Fruit fly (Drosophila melanogaster) whole organism, embryonic: ENCODE measurements around the gene dob.

Experiments
- Awh ChIP-seq: fragments of 200-800 bp; sonication (Bioruptor generic); IDR thresholded peaks from 2 replicates; pipeline ENCODE4, ENCODE4 v1.3.6; 2022; ENCODE audit warnings: missing biosample characterization, missing genetic modification characterization
- BtbVII ChIP-seq: fragments of 200-800 bp; sonication (Bioruptor generic); optimal IDR thresholded peaks from 3 replicates; lab custom pipeline; 2017; ENCODE audit warnings: missing biosample characterization, mild to moderate bottlenecking, missing genetic modification characterization
- Bteb2 ChIP-seq: fragments of 200-800 bp; sonication (Bioruptor generic); optimal IDR thresholded peaks from 2 replicates; lab custom pipeline; 2016; ENCODE audit warnings: missing biosample characterization, missing genetic modification characterization
- CG10274 ChIP-seq: fragments of 200-800 bp; sonication (Bioruptor generic); optimal IDR thresholded peaks from 3 replicates; lab custom pipeline; 2017; ENCODE audit warnings: missing biosample characterization, mild to moderate bottlenecking, missing genetic modification characterization
- CG10321 ChIP-seq: fragments of 200-800 bp; sonication (Bioruptor generic); IDR thresholded peaks from 2 replicates; pipeline ENCODE4 v1.3.6; 2022; ENCODE audit warnings: missing biosample characterization, missing genetic modification characterization
- CG11093 ChIP-seq: fragments of 200-800 bp; sonication (Bioruptor generic); IDR thresholded peaks from 3 replicates; pipeline ENCODE4 v1.3.6; 2022; ENCODE audit warnings: missing biosample characterization, missing genetic modification characterization
- CG14441 ChIP-seq: fragments of 200-800 bp; sonication (Bioruptor generic); IDR thresholded peaks from 2 replicates; pipeline ENCODE4 v1.3.6; 2022; ENCODE audit warnings: missing biosample characterization, missing genetic modification characterization
- CG2199 ChIP-seq: fragments of 200-800 bp; sonication (Bioruptor generic); IDR thresholded peaks from 3 replicates; pipeline ENCODE4 v1.3.6; 2022; ENCODE audit warnings: missing biosample characterization, missing genetic modification characterization
- CG3281 ChIP-seq: fragments of 200-800 bp; sonication (Bioruptor generic); optimal IDR thresholded peaks from 3 replicates; lab custom pipeline; 2017; ENCODE audit warnings: missing biosample characterization, mild to moderate bottlenecking, missing genetic modification characterization
- CG34224 ChIP-seq: fragments of 200-800 bp; sonication (Bioruptor generic); IDR thresholded peaks from 3 replicates; pipeline ENCODE4 v1.3.6; 2022; ENCODE audit warnings: missing biosample characterization, missing genetic modification characterization; ENCODE audit not compliant: partially characterized antibody
- CG4707 ChIP-seq: fragments of 200-800 bp; sonication (Bioruptor generic); optimal IDR thresholded peaks from 2 replicates; lab custom pipeline; 2018; ENCODE audit warnings: missing biosample characterization, mild to moderate bottlenecking, missing genetic modification characterization, moderate library complexity
- CG4730 ChIP-seq: fragments of 200-800 bp; sonication (Bioruptor generic); IDR thresholded peaks from 2 replicates; pipeline ENCODE4 v1.3.6; 2022; ENCODE audit warnings: missing biosample characterization, missing genetic modification characterization
- CG6654 ChIP-seq: fragments of 200-800 bp; sonication (Bioruptor generic); optimal IDR thresholded peaks from 2 replicates; lab custom pipeline; 2017; ENCODE audit warnings: missing biosample characterization, mild to moderate bottlenecking, missing genetic modification characterization
- CG6791 ChIP-seq: fragments of 200-800 bp; sonication (Bioruptor generic); IDR thresholded peaks from 3 replicates; pipeline ENCODE4 v1.3.6; 2022; ENCODE audit warnings: missing biosample characterization, missing genetic modification characterization; ENCODE audit not compliant: partially characterized antibody
- CG7745 ChIP-seq: fragments of 200-800 bp; sonication (Bioruptor generic); optimal IDR thresholded peaks from 2 replicates; lab custom pipeline; 2018; ENCODE audit warnings: missing biosample characterization, mild to moderate bottlenecking, missing genetic modification characterization, moderate library complexity
- D19B ChIP-seq: fragments of 200-800 bp; sonication (Bioruptor generic); optimal IDR thresholded peaks from 2 replicates; lab custom pipeline; 2017; ENCODE audit warnings: missing biosample characterization, mild to moderate bottlenecking, missing genetic modification characterization
- Dad ChIP-seq: fragments of 200-800 bp; sonication (Bioruptor generic); optimal IDR thresholded peaks from 3 replicates; lab custom pipeline; 2016; ENCODE audit warnings: missing biosample characterization, missing genetic modification characterization
- Dek ChIP-seq: fragments of 200-800 bp; sonication (Bioruptor generic); optimal IDR thresholded peaks from 3 replicates; lab custom pipeline; 2019; ENCODE audit warnings: missing biosample characterization, mild to moderate bottlenecking, missing genetic modification characterization, moderate library complexity
- Dfd ChIP-seq, 2 experiments: fragments of >200 bp; optimal IDR thresholded peaks; 2 replicates each; lab custom pipeline; 2017; ENCODE audit warnings: missing biosample characterization in 2 of 2, missing genetic modification characterization in 2 of 2
- E2f1 ChIP-seq: fragments of 200-800 bp; sonication (Bioruptor generic); IDR thresholded peaks from 2 replicates; pipeline ENCODE4 v1.3.6; 2022; ENCODE audit warnings: missing biosample characterization, missing genetic modification characterization
- Ets65A ChIP-seq: fragments of 200-800 bp; sonication (Bioruptor generic); peaks from one replicate; lab custom pipeline; 2016; ENCODE audit warnings: missing biosample characterization, missing genetic modification characterization
- Hand ChIP-seq: fragments of 200-800 bp; sonication (Bioruptor generic); optimal IDR thresholded peaks from 2 replicates; lab custom pipeline; 2017; ENCODE audit warnings: mild to moderate bottlenecking, missing biosample characterization, missing genetic modification reagents, missing genetic modification characterization
- HmgZ ChIP-seq: fragments of 200-800 bp; sonication (Bioruptor generic); optimal IDR thresholded peaks from 2 replicates; lab custom pipeline; 2018; ENCODE audit warnings: missing biosample characterization, mild to moderate bottlenecking, missing genetic modification characterization
- Lhr ChIP-seq: fragments of 200-800 bp; sonication (Bioruptor generic); optimal IDR thresholded peaks from 3 replicates; lab custom pipeline; 2017; ENCODE audit warnings: mild to moderate bottlenecking, missing biosample characterization, missing genetic modification reagents, missing genetic modification characterization
- MBD-R2 ChIP-seq: fragments of 200-800 bp; sonication (Bioruptor generic); IDR thresholded peaks from 2 replicates; pipeline ENCODE4 v1.3.6; 2022; ENCODE audit warnings: missing biosample characterization, missing genetic modification characterization
- MTF-1 ChIP-seq: fragments of 200-800 bp; sonication (Bioruptor generic); optimal IDR thresholded peaks from 2 replicates; lab custom pipeline; 2018; ENCODE audit warnings: missing biosample characterization, mild to moderate bottlenecking, missing genetic modification characterization, borderline replicate concordance
- Med ChIP-seq: fragments of 200-800 bp; sonication (Bioruptor generic); peaks from one replicate; lab custom pipeline; 2016; ENCODE audit warnings: missing biosample characterization, missing genetic modification characterization, mild to moderate bottlenecking, inconsistent platforms, moderate library complexity
- Meics ChIP-seq: fragments of 200-800 bp; sonication (Bioruptor generic); optimal IDR thresholded peaks from 2 replicates; lab custom pipeline; 2017; ENCODE audit warnings: missing biosample characterization, mild to moderate bottlenecking, missing genetic modification characterization
- NC2β ChIP-seq: fragments of 200-800 bp; sonication (Bioruptor generic); optimal IDR thresholded peaks from 2 replicates; lab custom pipeline; 2016; ENCODE audit warnings: missing biosample characterization, missing genetic modification characterization
- ab ChIP-seq: fragments of 200-800 bp; sonication (Bioruptor generic); optimal IDR thresholded peaks from 2 replicates; lab custom pipeline; 2016; ENCODE audit warnings: missing biosample characterization, missing genetic modification characterization
- ap ChIP-seq: fragments of 200-800 bp; sonication (Bioruptor generic); IDR thresholded peaks from 2 replicates; pipeline ENCODE4 v1.3.6; 2022; ENCODE audit warnings: missing biosample characterization, missing genetic modification characterization
- chm ChIP-seq: fragments of 200-800 bp; sonication (Bioruptor generic); IDR thresholded peaks from 2 replicates; pipeline ENCODE4 v1.3.6; 2022; ENCODE audit warnings: missing biosample characterization, missing genetic modification characterization
- dan ChIP-seq: fragments of 200-800 bp; sonication (Bioruptor generic); IDR thresholded peaks from 2 replicates; pipeline ENCODE4 v1.3.6; 2022; ENCODE audit warnings: missing biosample characterization, missing genetic modification characterization
- fd64A ChIP-seq: fragments of 200-800 bp; sonication (Bioruptor generic); optimal IDR thresholded peaks from 3 replicates; lab custom pipeline; 2018; ENCODE audit warnings: missing biosample characterization, mild to moderate bottlenecking, missing genetic modification characterization
- fd96Cb ChIP-seq: fragments of 200-800 bp; sonication (Bioruptor generic); optimal IDR thresholded peaks from 2 replicates; lab custom pipeline; 2018; ENCODE audit warnings: missing biosample characterization, mild to moderate bottlenecking, missing genetic modification characterization, moderate library complexity
- fu2 ChIP-seq: fragments of 200-800 bp; sonication (Bioruptor generic); optimal IDR thresholded peaks from 2 replicates; lab custom pipeline; 2016; ENCODE audit warnings: missing biosample characterization, missing genetic modification characterization
- inv ChIP-seq: fragments of 200-800 bp; sonication (Bioruptor generic); IDR thresholded peaks from 2 replicates; pipeline ENCODE4 v1.3.6; 2022; ENCODE audit warnings: missing biosample characterization, missing genetic modification characterization; ENCODE audit not compliant: partially characterized antibody
- kni ChIP-seq: fragments of 200-800 bp; sonication (Bioruptor generic); optimal IDR thresholded peaks from 3 replicates; lab custom pipeline; 2017; ENCODE audit warnings: mild to moderate bottlenecking, missing biosample characterization, missing genetic modification reagents, missing genetic modification characterization
- org-1 ChIP-seq: fragments of 200-800 bp; sonication (Bioruptor generic); optimal IDR thresholded peaks from 2 replicates; lab custom pipeline; 2017; ENCODE audit warnings: missing biosample characterization, missing genetic modification characterization
- pb ChIP-seq: fragments of 200-800 bp; sonication (Bioruptor generic); optimal IDR thresholded peaks from 3 replicates; lab custom pipeline; 2016; ENCODE audit warnings: missing biosample characterization, missing genetic modification characterization
- pzg ChIP-seq: fragments of 200-800 bp; sonication (Bioruptor generic); optimal IDR thresholded peaks from 3 replicates; lab custom pipeline; 2018; ENCODE audit warnings: missing biosample characterization, mild to moderate bottlenecking, missing genetic modification characterization, moderate library complexity
- ranshi ChIP-seq: fragments of 200-800 bp; sonication (Bioruptor generic); IDR thresholded peaks from 2 replicates; pipeline ENCODE4 v1.3.6; 2022; ENCODE audit warnings: missing biosample characterization, missing genetic modification characterization
- ro ChIP-seq: fragments of 200-800 bp; sonication (Bioruptor generic); IDR thresholded peaks from 2 replicates; pipeline ENCODE4 v1.3.6; 2022; ENCODE audit warnings: missing biosample characterization, missing genetic modification characterization
- run ChIP-seq: fragments of 200-800 bp; sonication (Bioruptor generic); optimal IDR thresholded peaks from 3 replicates; lab custom pipeline; 2018; ENCODE audit warnings: missing biosample characterization, mild to moderate bottlenecking, missing genetic modification characterization
- salm ChIP-seq: fragments of 200-800 bp; sonication (Bioruptor generic); optimal IDR thresholded peaks from 2 replicates; lab custom pipeline; 2018; ENCODE audit warnings: missing biosample characterization, mild to moderate bottlenecking, missing genetic modification characterization
- sens-2 ChIP-seq: fragments of 200-800 bp; sonication (Bioruptor generic); IDR thresholded peaks from 2 replicates; pipeline ENCODE4 v1.3.6; 2022; ENCODE audit warnings: missing biosample characterization, missing genetic modification characterization
- shn ChIP-seq: fragments of 200-800 bp; sonication (Bioruptor generic); optimal IDR thresholded peaks from 3 replicates; lab custom pipeline; 2016; ENCODE audit warnings: missing biosample characterization, missing genetic modification characterization
- tll ChIP-seq, 2 experiments: fragments of 200-800 bp in 1 of 2; fragments of >200 bp in 1 of 2; sonication (Bioruptor generic) in 1 of 2; optimal IDR thresholded peaks; 2 replicates each; lab custom pipeline; 2017 to 2019; ENCODE audit warnings: missing biosample characterization in 2 of 2, missing genetic modification characterization in 2 of 2, mild to moderate bottlenecking in 1 of 2, moderate library complexity in 1 of 2
- trh ChIP-seq: fragments of 200-800 bp; sonication (Bioruptor generic); optimal IDR thresholded peaks from 2 replicates; lab custom pipeline; 2016; ENCODE audit warnings: missing biosample characterization, missing genetic modification characterization
- zen ChIP-seq: fragments of 200-800 bp; sonication (Bioruptor generic); optimal IDR thresholded peaks from 3 replicates; lab custom pipeline; 2018; ENCODE audit warnings: missing biosample characterization, mild to moderate bottlenecking, missing genetic modification characterization, moderate library complexity

dob gene

DNA sequence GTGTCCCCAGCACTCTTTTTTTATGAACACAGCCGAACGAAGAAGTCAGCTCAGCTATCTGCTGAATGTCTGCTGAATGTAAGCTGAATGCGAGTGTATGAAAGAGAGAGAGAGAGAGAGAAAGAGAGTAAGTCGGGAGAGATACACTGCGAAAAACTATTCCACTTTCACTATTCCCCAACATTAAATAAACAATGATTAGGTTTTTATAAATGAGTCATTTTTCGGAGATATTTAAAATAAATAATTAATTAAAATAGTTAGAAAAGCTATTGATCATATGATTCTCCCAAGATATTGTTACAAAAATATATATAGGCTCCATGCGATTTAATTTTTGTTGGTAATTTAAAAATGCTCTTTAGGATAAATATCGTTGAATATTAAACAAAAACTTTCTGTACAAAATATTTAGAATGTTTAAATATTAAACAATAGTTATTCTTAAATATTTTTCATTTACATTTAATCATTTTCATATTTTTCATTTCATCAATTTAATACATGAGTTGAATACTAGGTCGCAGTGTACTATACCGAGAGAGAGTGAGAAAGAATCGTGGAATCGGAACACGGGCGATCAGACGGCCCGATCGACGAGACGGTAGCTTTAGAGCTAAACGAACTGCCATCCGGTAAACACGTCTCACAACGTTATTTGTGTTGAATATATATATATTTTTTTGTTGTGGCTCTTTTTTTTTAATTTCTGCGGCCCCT is 42.8 kb upstream of the dob start, which contains the start of gene be (continued):
- TF ChIP-seq CG6654 (GFP tag; lab: Kevin White, UChicago) (no peak), ab (GFP tag; lab: Kevin White, UChicago) (no peak), org-1 (GFP tag; lab: Kevin White, UChicago) (peak; percentile 19), NC2β (GFP tag; lab: Kevin White, UChicago) (no peak), sens-2 (GFP tag; lab: Robert Waterston, UW) (no peak), CG34224 (no peak), inv (no peak), shn (GFP tag; lab: Kevin White, UChicago) (no peak), CG3281 (GFP tag; lab: Kevin White, UChicago) (peak; percentile 55), Dfd (GFP tag; optimal IDR thresholded peaks at IDR 0.05; lab: Kevin White, UChicago) (no peak), Lhr (GFP tag; lab: Kevin White, UChicago) (no peak), CG11093 (0 out of 3 replicates have a peak, but pooled peaks have one; percentile 24), E2f1 (GFP tag; lab: Robert Waterston, UW) (0 out of 2 replicates have a peak, but pooled peaks have one; percentile 15), Dad (no peak), Meics (GFP tag; lab: Kevin White, UChicago) (peak; percentile 82), ap (GFP tag; lab: Robert Waterston, UW) (no peak), CG2199 (GFP tag; lab: Robert Waterston, UW) (no peak), CG4707 (GFP tag; lab: Kevin White, UChicago) (peak; percentile 3), kni (GFP tag; lab: Kevin White, UChicago) (no peak), HmgZ (tag; lab: Kevin White, UChicago) (no peak), Awh (no peak), ro (GFP tag; lab: Robert Waterston, UW) (peak; percentile 40; the same call in 1 of the 2 replicates), Hand (GFP tag; lab: Kevin White, UChicago) (no peak), MBD-R2 (no peak), D19B (GFP tag; lab: Kevin White, UChicago) (no peak), trh (no peak), tll (GFP tag; optimal IDR thresholded peaks at IDR 0.05; lab: Kevin White, UChicago) (no peak), BtbVII (GFP tag; lab: Kevin White, UChicago) (no peak), pb (GFP tag; lab: Kevin White, UChicago) (no peak), MTF-1 (GFP tag; lab: Kevin White, UChicago) (no peak), CG6791 (GFP tag; lab: Robert Waterston, UW) (no peak), Med (GFP tag; lab: Kevin White, UChicago) (peak; percentile 74), CG14441 (no peak), dan (GFP tag; lab: Robert Waterston, UW) (no peak), CG7745 (tag; lab: Kevin White, UChicago) (no peak), CG10274 (no peak), CG10321 (GFP tag; lab: Robert Waterston, UW) (no peak), CG4730 (no peak), Dek (tag; lab: Kevin White, UChicago) (peak; percentile 59), zen (peak; percentile 65), fd96Cb (tag; lab: Kevin White, UChicago) (peak; percentile 81), Ets65A (GFP tag; lab: Kevin White, UChicago) (no peak), run (tag; lab: Kevin White, UChicago) (peak; percentile 44), fd64A (GFP tag; lab: Kevin White, UChicago) (no peak), pzg (GFP tag; lab: Kevin White, UChicago) (no peak), fu2 (GFP tag; lab: Kevin White, UChicago) (no peak), ranshi (GFP tag; lab: Robert Waterston, UW) (peak; percentile 23), salm (tag; lab: Kevin White, UChicago) (no peak), chm (GFP tag; lab: Robert Waterston, UW) (peak; percentile 78), Bteb2 (no peak)
